Worm (Caenorhabditis elegans) whole organism, early embryonic: ENCODE measurements around the gene C17H12.3.

Experiments used
- ama-1 ChIP-seq: fragments of 150-350 bp; optimal IDR thresholded peaks from 2 replicates; lab custom pipeline; 2014
- ceh-13 ChIP-seq: fragments of 200-800 bp; sonication (Bioruptor generic); optimal IDR thresholded peaks from 2 replicates; lab custom pipeline; 2018; ENCODE audit warnings: mild to moderate bottlenecking, missing genetic modification characterization, missing compliant biosample characterization
- ceh-36 ChIP-seq: sonication (generic microtip); optimal IDR thresholded peaks from 2 replicates; lab custom pipeline; 2016; ENCODE audit warnings: missing genetic modification characterization, inconsistent platforms, missing compliant biosample characterization
- ets-7 ChIP-seq: sonication (generic microtip); optimal IDR thresholded peaks from 2 replicates; lab custom pipeline; 2016; ENCODE audit warnings: missing genotype, missing genetic modification characterization, missing compliant biosample characterization
- flt-1 ChIP-seq: fragments of 200-800 bp; sonication (Bioruptor generic); IDR thresholded peaks from 2 replicates; pipeline ENCODE4 v1.3.6; 2022; ENCODE audit warnings: missing genetic modification characterization, missing compliant biosample characterization
- hmg-4 ChIP-seq: fragments of 200-800 bp; sonication (Bioruptor generic); optimal IDR thresholded peaks from 2 replicates; lab custom pipeline; 2018; ENCODE audit warnings: mild to moderate bottlenecking, missing genetic modification characterization, missing compliant biosample characterization
- hnd-1 ChIP-seq: sonication (generic microtip); optimal IDR thresholded peaks from 2 replicates; lab custom pipeline; 2016; ENCODE audit warnings: missing genetic modification characterization, missing compliant biosample characterization
- pes-1 ChIP-seq: fragments of 200-800 bp; sonication (Bioruptor generic); IDR thresholded peaks from 2 replicates; pipeline ENCODE4 v1.3.6; 2022; ENCODE audit warnings: missing genetic modification reagents, missing genetic modification characterization, missing compliant biosample characterization
- scrt-1 ChIP-seq: fragments of 200-800 bp; sonication (Bioruptor generic); IDR thresholded peaks from 2 replicates; pipeline ENCODE4 v1.3.6; 2022; ENCODE audit warnings: missing genetic modification characterization, missing compliant biosample characterization
- tbx-37 ChIP-seq: fragments of 200-800 bp; sonication (Bioruptor generic); conservative IDR thresholded peaks from 2 replicates; pipeline ENCODE4 v1.3.6; 2022; ENCODE audit warnings: missing genetic modification reagents, missing genetic modification characterization, missing compliant biosample characterization

DNA sequence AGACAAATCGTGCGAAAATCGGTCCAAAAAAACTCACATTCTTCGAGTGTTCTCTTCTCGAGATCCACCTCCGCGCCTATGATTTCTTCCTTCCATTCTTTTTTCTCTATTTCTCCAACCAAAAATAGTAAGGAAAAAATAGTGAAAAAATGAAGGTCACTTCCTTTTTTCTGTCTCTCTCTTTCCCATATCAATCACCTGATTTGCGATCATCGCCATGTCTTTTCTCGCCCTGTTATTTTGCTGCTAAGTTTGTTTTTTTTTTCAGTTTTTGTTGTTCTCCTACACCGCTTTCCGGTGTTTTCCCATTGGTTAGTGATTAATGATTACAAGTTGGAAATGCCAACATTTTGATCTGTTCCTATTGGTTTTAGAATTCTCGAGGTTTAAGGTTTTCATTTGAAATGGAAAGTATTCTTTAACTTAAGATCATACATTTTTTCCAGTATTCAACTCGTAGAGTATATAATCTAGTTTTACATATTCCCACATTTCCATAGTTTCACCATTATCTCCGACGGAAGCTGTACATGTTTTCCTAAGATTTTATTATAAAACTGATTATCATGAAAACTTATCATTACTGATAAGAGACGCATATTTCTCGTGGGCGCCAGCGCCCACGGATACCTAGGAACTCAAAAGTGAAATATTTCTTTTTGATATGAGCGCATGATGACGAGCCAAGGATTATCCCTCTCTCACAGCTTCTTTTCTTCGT lies 46.3 kb upstream of the C17H12.3 start:
- TF ChIP-seq hmg-4: no peak
- TF ChIP-seq ets-7 (tag; lab: Kevin White, UChicago): no peak
- TF ChIP-seq ama-1 (lab: Kevin White, UChicago): no peak
- no peak for TF ChIP-seq flt-1 (GFP tag; lab: Robert Waterston, UW)
- TF ChIP-seq ceh-13 (GFP tag; lab: Kevin White, UChicago): no peak
- no peak for TF ChIP-seq tbx-37
- TF ChIP-seq ceh-36 (tag; lab: Kevin White, UChicago): no peak
- TF ChIP-seq hnd-1 (tag; lab: Kevin White, UChicago): no peak
- no peak for TF ChIP-seq pes-1 (GFP tag; lab: Robert Waterston, UW)
- no peak for TF ChIP-seq scrt-1
